Fruit fly (Drosophila melanogaster) whole organism, embryonic: Measurements from ENCODE around the gene Tcs6.

Experiments used
- Aef1 ChIP-seq: fragments of 200-800 bp; sonication (Bioruptor generic); IDR thresholded peaks from 3 replicates; pipeline ENCODE4 v1.3.6; 2022; ENCODE audit warnings: missing biosample characterization, missing genetic modification characterization
- Bteb2 ChIP-seq: fragments of 200-800 bp; sonication (Bioruptor generic); optimal IDR thresholded peaks from 2 replicates; lab custom pipeline; 2016; ENCODE audit warnings: missing biosample characterization, missing genetic modification characterization
- CG10565 ChIP-seq: fragments of 200-800 bp; sonication (Bioruptor generic); optimal IDR thresholded peaks from 3 replicates; lab custom pipeline; 2016; ENCODE audit warnings: missing biosample characterization, mild to moderate bottlenecking, missing genetic modification characterization
- CG11560 ChIP-seq: fragments of 200-800 bp; sonication (Bioruptor generic); IDR thresholded peaks from 3 replicates; pipeline ENCODE4 v1.3.6; 2022; ENCODE audit warnings: missing biosample characterization, missing genetic modification characterization
- CG12299 ChIP-seq: fragments of 200-800 bp; sonication (Bioruptor generic); optimal IDR thresholded peaks from 2 replicates; lab custom pipeline; 2018; ENCODE audit warnings: missing biosample characterization, mild to moderate bottlenecking, missing genetic modification characterization
- CG12744 ChIP-seq: fragments of 200-800 bp; sonication (Bioruptor generic); optimal IDR thresholded peaks from 2 replicates; lab custom pipeline; 2016; ENCODE audit warnings: missing biosample characterization, missing genetic modification characterization
- CG13296 ChIP-seq: fragments of 200-800 bp; sonication (Bioruptor generic); optimal IDR thresholded peaks from 3 replicates; lab custom pipeline; 2018; ENCODE audit warnings: missing biosample characterization, mild to moderate bottlenecking, missing genetic modification characterization
- CG14965 ChIP-seq: fragments of 200-800 bp; sonication (Bioruptor generic); optimal IDR thresholded peaks from 2 replicates; lab custom pipeline; 2016; ENCODE audit warnings: missing biosample characterization, missing genetic modification characterization, borderline replicate concordance
- CG15073 ChIP-seq: fragments of 200-800 bp; sonication (Bioruptor generic); optimal IDR thresholded peaks from 2 replicates; lab custom pipeline; 2016; ENCODE audit warnings: missing biosample characterization, missing genetic modification characterization
- CG1647 ChIP-seq: fragments of 200-800 bp; sonication (Bioruptor generic); optimal IDR thresholded peaks from 3 replicates; lab custom pipeline; 2016; ENCODE audit warnings: missing biosample characterization, missing genetic modification characterization
- CG17186 ChIP-seq: fragments of 200-800 bp; sonication (Bioruptor generic); optimal IDR thresholded peaks from 3 replicates; lab custom pipeline; 2017; ENCODE audit warnings: missing biosample characterization, missing genetic modification reagents, missing genetic modification characterization
- CG17361 ChIP-seq: fragments of 200-800 bp; sonication (Bioruptor generic); IDR thresholded peaks from 3 replicates; pipeline ENCODE4 v1.3.6; 2022; ENCODE audit warnings: missing biosample characterization, missing genetic modification characterization
- CG17912 ChIP-seq: fragments of 200-800 bp; sonication (Bioruptor generic); optimal IDR thresholded peaks from 2 replicates; lab custom pipeline; 2018; ENCODE audit warnings: missing biosample characterization, mild to moderate bottlenecking, missing genetic modification characterization
- CG18476 ChIP-seq: fragments of 200-800 bp; sonication (Bioruptor generic); optimal IDR thresholded peaks from 2 replicates; lab custom pipeline; 2016; ENCODE audit warnings: missing biosample characterization, mild to moderate bottlenecking, missing genetic modification characterization
- CG32772 ChIP-seq: fragments of 200-800 bp; sonication (Bioruptor generic); IDR thresholded peaks from 2 replicates; pipeline ENCODE4 v1.3.6; 2022; ENCODE audit warnings: missing biosample characterization, missing genetic modification characterization
- CG33557 ChIP-seq: fragments of 200-800 bp; sonication (Bioruptor generic); optimal IDR thresholded peaks from 2 replicates; lab custom pipeline; 2019; ENCODE audit warnings: missing biosample characterization, mild to moderate bottlenecking, missing genetic modification characterization, moderate library complexity
- CG3838 ChIP-seq: fragments of 200-800 bp; sonication (Bioruptor generic); optimal IDR thresholded peaks from 3 replicates; lab custom pipeline; 2016; ENCODE audit warnings: missing biosample characterization, missing genetic modification characterization
- CG6854 ChIP-seq: fragments of 200-800 bp; sonication (Bioruptor generic); optimal IDR thresholded peaks from 3 replicates; lab custom pipeline; 2017; ENCODE audit warnings: missing biosample characterization, mild to moderate bottlenecking, missing genetic modification characterization
- CG7271 ChIP-seq: fragments of 200-800 bp; sonication (Bioruptor generic); optimal IDR thresholded peaks from 2 replicates; lab custom pipeline; 2018; ENCODE audit warnings: missing biosample characterization, mild to moderate bottlenecking, missing genetic modification characterization, moderate library complexity
- CG8478 ChIP-seq: fragments of >200 bp; optimal IDR thresholded peaks from 2 replicates; lab custom pipeline; 2018
- CG8944 ChIP-seq: fragments of 200-800 bp; sonication (Bioruptor generic); optimal IDR thresholded peaks from 3 replicates; lab custom pipeline; 2016; ENCODE audit warnings: missing biosample characterization, missing genetic modification characterization
- CG9817 ChIP-seq: fragments of 200-800 bp; sonication (Bioruptor generic); optimal IDR thresholded peaks from 2 replicates; lab custom pipeline; 2018; ENCODE audit warnings: missing biosample characterization, mild to moderate bottlenecking, missing genetic modification characterization, moderate library complexity
- GATAe ChIP-seq: fragments of 200-800 bp; sonication (Bioruptor generic); conservative IDR thresholded peaks from 2 replicates; pipeline ENCODE4 v1.3.6; 2022; ENCODE audit warnings: missing biosample characterization, missing genetic modification characterization
- Hmr ChIP-seq: fragments of 200-800 bp; sonication (Bioruptor generic); optimal IDR thresholded peaks from 3 replicates; lab custom pipeline; 2017; ENCODE audit warnings: mild to moderate bottlenecking, missing biosample characterization, missing genetic modification reagents, missing genetic modification characterization
- Hmx ChIP-seq: fragments of 200-800 bp; sonication (Bioruptor generic); optimal IDR thresholded peaks from 2 replicates; lab custom pipeline; 2016; ENCODE audit warnings: missing biosample characterization, missing genetic modification characterization
- Hr51 ChIP-seq, 2 experiments: fragments of 200-800 bp; sonication (Bioruptor generic); optimal IDR thresholded peaks; 2 replicates in 1 of 2; 3 replicates in 1 of 2; lab custom pipeline; 2016 to 2018; ENCODE audit warnings: missing biosample characterization in 2 of 2, missing genetic modification characterization in 2 of 2, mild to moderate bottlenecking in 1 of 2, moderate library complexity in 1 of 2
- Nf-YC ChIP-seq: fragments of 200-800 bp; optimal IDR thresholded peaks from 3 replicates; lab custom pipeline; 2019; ENCODE audit warnings: missing biosample characterization, mild to moderate bottlenecking, missing genetic modification characterization, moderate library complexity
- Optix ChIP-seq: fragments of 200-800 bp; sonication (Bioruptor generic); IDR thresholded peaks from 3 replicates; pipeline ENCODE4 v1.3.6; 2022; ENCODE audit warnings: missing biosample characterization, missing genetic modification characterization
- PHDP ChIP-seq: fragments of 200-800 bp; sonication (Bioruptor generic); optimal IDR thresholded peaks from 3 replicates; lab custom pipeline; 2018; ENCODE audit warnings: missing biosample characterization, mild to moderate bottlenecking, missing genetic modification characterization, moderate library complexity
- Pdp1 ChIP-seq, 2 experiments: fragments of 200-800 bp; sonication (Bioruptor generic); optimal IDR thresholded peaks; 3 replicates each; lab custom pipeline; 2016; ENCODE audit warnings: missing biosample characterization in 2 of 2, missing genetic modification characterization in 2 of 2, mild to moderate bottlenecking in 1 of 2, moderate library complexity in 1 of 2
- Ptx1 ChIP-seq: fragments of 200-800 bp; sonication (Bioruptor generic); IDR thresholded peaks from 2 replicates; pipeline ENCODE4 v1.3.6; 2022; ENCODE audit warnings: missing biosample characterization, missing genetic modification characterization
- Side ChIP-seq: fragments of 200-800 bp; sonication (Bioruptor generic); optimal IDR thresholded peaks from 2 replicates; lab custom pipeline; 2016; ENCODE audit warnings: missing biosample characterization, missing genetic modification characterization
- ash1 ChIP-seq: fragments of 200-800 bp; sonication (Bioruptor generic); optimal IDR thresholded peaks from 2 replicates; lab custom pipeline; 2018; ENCODE audit warnings: missing biosample characterization, mild to moderate bottlenecking, missing genetic modification characterization
- bab2 ChIP-seq: fragments of 200-800 bp; sonication (Bioruptor generic); optimal IDR thresholded peaks from 2 replicates; lab custom pipeline; 2016; ENCODE audit warnings: missing biosample characterization, missing genetic modification characterization
- cg ChIP-seq: fragments of 200-800 bp; sonication (Bioruptor generic); optimal IDR thresholded peaks from 3 replicates; lab custom pipeline; 2019; ENCODE audit warnings: missing biosample characterization, mild to moderate bottlenecking, missing genetic modification characterization, moderate library complexity
- cwo ChIP-seq: fragments of 200-800 bp; sonication (Bioruptor generic); optimal IDR thresholded peaks from 3 replicates; lab custom pipeline; 2017; ENCODE audit warnings: missing biosample characterization, missing genetic modification characterization, mild to moderate bottlenecking, moderate library complexity, missing genetic modification reagents
- fd96Cb ChIP-seq: fragments of 200-800 bp; sonication (Bioruptor generic); optimal IDR thresholded peaks from 2 replicates; lab custom pipeline; 2018; ENCODE audit warnings: missing biosample characterization, mild to moderate bottlenecking, missing genetic modification characterization, moderate library complexity
- gcm2 ChIP-seq: fragments of 200-800 bp; sonication (Bioruptor generic); optimal IDR thresholded peaks from 2 replicates; lab custom pipeline; 2016; ENCODE audit warnings: missing biosample characterization, missing genetic modification characterization
- gsb-n ChIP-seq: fragments of 200-800 bp; sonication (Bioruptor generic); optimal IDR thresholded peaks from 3 replicates; lab custom pipeline; 2018; ENCODE audit warnings: missing biosample characterization, mild to moderate bottlenecking, missing genetic modification characterization
- hth ChIP-seq: fragments of >200 bp; optimal IDR thresholded peaks from 2 replicates; lab custom pipeline; 2017; ENCODE audit warnings: inconsistent platforms
- kay ChIP-seq: fragments of 200-800 bp; sonication (Bioruptor generic); optimal IDR thresholded peaks from 2 replicates; lab custom pipeline; 2016; ENCODE audit warnings: missing biosample characterization, missing genetic modification characterization
- klu ChIP-seq: fragments of 200-800 bp; sonication (Bioruptor generic); IDR thresholded peaks from 2 replicates; pipeline ENCODE4 v1.3.6; 2022; ENCODE audit warnings: missing biosample characterization, missing genetic modification characterization
- luna ChIP-seq: fragments of 200-800 bp; sonication (Bioruptor generic); optimal IDR thresholded peaks from 2 replicates; lab custom pipeline; 2016; ENCODE audit warnings: missing biosample characterization, missing genetic modification characterization
- mam ChIP-seq: fragments of 200-800 bp; sonication (Bioruptor generic); optimal IDR thresholded peaks from 3 replicates; lab custom pipeline; 2016; ENCODE audit warnings: missing biosample characterization, missing genetic modification characterization
- oc ChIP-seq: fragments of 200-800 bp; sonication (Bioruptor generic); optimal IDR thresholded peaks from 2 replicates; lab custom pipeline; 2018; ENCODE audit warnings: missing biosample characterization, mild to moderate bottlenecking, missing genetic modification characterization, moderate library complexity
- otp ChIP-seq: fragments of 200-800 bp; sonication (Bioruptor generic); IDR thresholded peaks from 3 replicates; pipeline ENCODE4, ENCODE4 v1.3.6; 2022; ENCODE audit warnings: missing biosample characterization, missing genetic modification characterization
- pzg ChIP-seq: fragments of 200-800 bp; sonication (Bioruptor generic); optimal IDR thresholded peaks from 3 replicates; lab custom pipeline; 2018; ENCODE audit warnings: missing biosample characterization, mild to moderate bottlenecking, missing genetic modification characterization, moderate library complexity
- sens ChIP-seq: fragments of 200-800 bp; sonication (Bioruptor generic); peaks from one replicate; lab custom pipeline; 2016; ENCODE audit warnings: missing biosample characterization, missing genetic modification characterization
- tio ChIP-seq: fragments of 200-800 bp; sonication (Bioruptor generic); optimal IDR thresholded peaks from 2 replicates; lab custom pipeline; 2017; ENCODE audit warnings: missing biosample characterization, missing genetic modification characterization, inconsistent platforms
- vnd ChIP-seq: fragments of 200-800 bp; sonication (Bioruptor generic); IDR thresholded peaks from 3 replicates; pipeline ENCODE4 v1.3.6; 2022; ENCODE audit warnings: missing biosample characterization, missing genetic modification characterization; ENCODE audit not compliant: partially characterized antibody
- wek ChIP-seq: fragments of 200-800 bp; sonication (Bioruptor generic); optimal IDR thresholded peaks from 3 replicates; lab custom pipeline; 2018; ENCODE audit warnings: missing biosample characterization, mild to moderate bottlenecking, missing genetic modification characterization, moderate library complexity
- yki ChIP-seq: fragments of >200 bp; optimal IDR thresholded peaks from 3 replicates; lab custom pipeline; 2018

Tcs6 gene

dm6 chr3R:26099238-26099637 lies 41.2 kb upstream of the Tcs6 start (continued):
- TF ChIP-seq sens (GFP tag; lab: Kevin White, UChicago): peak; percentile 88
- TF ChIP-seq CG15073: no peak
- TF ChIP-seq CG12744 (GFP tag; lab: Kevin White, UChicago): no peak
- TF ChIP-seq CG18476 (GFP tag; lab: Kevin White, UChicago): no peak
- TF ChIP-seq Nf-YC (tag; lab: Kevin White, UChicago): peak; percentile 99
- TF ChIP-seq CG17186 (GFP tag; lab: Kevin White, UChicago): no peak
- no peak for TF ChIP-seq PHDP (tag; lab: Kevin White, UChicago)
- TF ChIP-seq CG32772: no peak
- no peak for TF ChIP-seq klu (GFP tag; lab: Robert Waterston, UW)
- no peak for TF ChIP-seq Ptx1
- TF ChIP-seq luna (GFP tag; lab: Kevin White, UChicago): no peak
- peak; percentile 5 for TF ChIP-seq oc
- TF ChIP-seq CG33557 (GFP tag; lab: Kevin White, UChicago): no peak
- no peak for TF ChIP-seq vnd
- no peak for TF ChIP-seq Hr51 (GFP tag; optimal IDR thresholded peaks at IDR 0.05; lab: Kevin White, UChicago)
- TF ChIP-seq CG9817 (tag; lab: Kevin White, UChicago): no peak
- TF ChIP-seq CG13296 (GFP tag; lab: Kevin White, UChicago): no peak
- TF ChIP-seq CG8944 (GFP tag; lab: Kevin White, UChicago): no peak
- TF ChIP-seq wek: no peak
- no peak; the same call in 2 of the 3 replicates for TF ChIP-seq Optix (GFP tag; lab: Robert Waterston, UW)
- TF ChIP-seq CG8478 (lab: Kevin White, UChicago): no peak
- no peak for TF ChIP-seq otp (GFP tag; lab: Robert Waterston, UW)
- TF ChIP-seq GATAe (GFP tag; lab: Robert Waterston, UW): no peak
- TF ChIP-seq CG7271 (tag; lab: Kevin White, UChicago): no peak
- TF ChIP-seq CG14965 (GFP tag; lab: Kevin White, UChicago): no peak
- no peak for TF ChIP-seq bab2 (GFP tag; lab: Kevin White, UChicago)
- peak; percentile 38 for TF ChIP-seq Bteb2 (GFP tag; lab: Kevin White, UChicago)
- no peak for TF ChIP-seq Hmx (GFP tag; lab: Kevin White, UChicago)
- no peak for TF ChIP-seq CG6854 (GFP tag; lab: Kevin White, UChicago)
- 0 out of 3 replicates have a peak, but pooled peaks have one; percentile 6 for TF ChIP-seq Aef1 (GFP tag; lab: Robert Waterston, UW)
- TF ChIP-seq cwo: no peak
- no peak for TF ChIP-seq ash1 (GFP tag; lab: Kevin White, UChicago)
- TF ChIP-seq Pdp1 (GFP tag; optimal IDR thresholded peaks at IDR 0.05; lab: Kevin White, UChicago): peak in 1 of 2 experiments; percentile 3
- TF ChIP-seq kay (GFP tag; lab: Kevin White, UChicago): peak; percentile 34
- TF ChIP-seq mam (GFP tag; lab: Kevin White, UChicago): peak; percentile 26
- no peak for TF ChIP-seq CG12299
- no peak for TF ChIP-seq yki
- no peak for TF ChIP-seq fd96Cb
- TF ChIP-seq gsb-n (tag; lab: Kevin White, UChicago): no peak
- TF ChIP-seq CG1647 (GFP tag; lab: Kevin White, UChicago): no peak
- no peak for TF ChIP-seq tio
- no peak for TF ChIP-seq Hmr (GFP tag; lab: Kevin White, UChicago)
- no peak for TF ChIP-seq CG17912 (GFP tag; lab: Kevin White, UChicago)
- TF ChIP-seq CG10565 (GFP tag; lab: Kevin White, UChicago): no peak
- TF ChIP-seq hth (lab: Kevin White, UChicago): no peak
- no peak for TF ChIP-seq gcm2 (GFP tag; lab: Kevin White, UChicago)
- TF ChIP-seq pzg (GFP tag; lab: Kevin White, UChicago): no peak
- TF ChIP-seq CG17361 (GFP tag; lab: Robert Waterston, UW): peak; percentile 14; the same call in 1 of the 3 replicates
- TF ChIP-seq cg (GFP tag; lab: Kevin White, UChicago): peak; percentile 91
- TF ChIP-seq Side (GFP tag; lab: Kevin White, UChicago): no peak
- TF ChIP-seq CG11560 (tag; lab: Robert Waterston, UW): no peak
- no peak for TF ChIP-seq CG3838 (GFP tag; lab: Kevin White, UChicago)
